Worm (Caenorhabditis elegans) whole organism, early embryonic: ENCODE data around the gene F58F12.12.

Experiments used
- B0310.2 ChIP-seq: sonication (generic microtip); optimal IDR thresholded peaks from 2 replicates; lab custom pipeline; 2016; ENCODE audit warnings: mild to moderate bottlenecking, missing genetic modification characterization, missing compliant biosample characterization
- aly-1 ChIP-seq: sonication (generic microtip); optimal IDR thresholded peaks from 2 replicates; lab custom pipeline; 2016; ENCODE audit warnings: missing genetic modification characterization, missing compliant biosample characterization
- ama-1 ChIP-seq: fragments of 150-350 bp; optimal IDR thresholded peaks from 2 replicates; lab custom pipeline; 2014
- ceh-13 ChIP-seq: fragments of 200-800 bp; sonication (Bioruptor generic); optimal IDR thresholded peaks from 2 replicates; lab custom pipeline; 2018; ENCODE audit warnings: mild to moderate bottlenecking, missing genetic modification characterization, missing compliant biosample characterization
- flt-1 ChIP-seq: fragments of 200-800 bp; sonication (Bioruptor generic); IDR thresholded peaks from 2 replicates; pipeline ENCODE4 v1.3.6; 2022; ENCODE audit warnings: missing genetic modification characterization, missing compliant biosample characterization
- hmg-4 ChIP-seq: fragments of 200-800 bp; sonication (Bioruptor generic); optimal IDR thresholded peaks from 2 replicates; lab custom pipeline; 2018; ENCODE audit warnings: mild to moderate bottlenecking, missing genetic modification characterization, missing compliant biosample characterization
- hnd-1 ChIP-seq: sonication (generic microtip); optimal IDR thresholded peaks from 2 replicates; lab custom pipeline; 2016; ENCODE audit warnings: missing genetic modification characterization, missing compliant biosample characterization
- pes-1 ChIP-seq: fragments of 200-800 bp; sonication (Bioruptor generic); IDR thresholded peaks from 2 replicates; pipeline ENCODE4 v1.3.6; 2022; ENCODE audit warnings: missing genetic modification reagents, missing genetic modification characterization, missing compliant biosample characterization
- scrt-1 ChIP-seq: fragments of 200-800 bp; sonication (Bioruptor generic); IDR thresholded peaks from 2 replicates; pipeline ENCODE4 v1.3.6; 2022; ENCODE audit warnings: missing genetic modification characterization, missing compliant biosample characterization
- sea-1 ChIP-seq: fragments of 200-800 bp; sonication (Bioruptor generic); conservative IDR thresholded peaks from 2 replicates; pipeline ENCODE4 v1.3.6; 2022; ENCODE audit warnings: missing genetic modification characterization, missing compliant biosample characterization
- tbx-11 ChIP-seq: fragments of 200-800 bp; sonication (Bioruptor generic); IDR thresholded peaks from 2 replicates; pipeline ENCODE4 v1.3.6; 2022; ENCODE audit warnings: missing genetic modification characterization, missing compliant biosample characterization
- tra-4 ChIP-seq: sonication (generic microtip); optimal IDR thresholded peaks from 2 replicates; lab custom pipeline; 2017; ENCODE audit warnings: missing genetic modification characterization, missing compliant biosample characterization

DNA sequence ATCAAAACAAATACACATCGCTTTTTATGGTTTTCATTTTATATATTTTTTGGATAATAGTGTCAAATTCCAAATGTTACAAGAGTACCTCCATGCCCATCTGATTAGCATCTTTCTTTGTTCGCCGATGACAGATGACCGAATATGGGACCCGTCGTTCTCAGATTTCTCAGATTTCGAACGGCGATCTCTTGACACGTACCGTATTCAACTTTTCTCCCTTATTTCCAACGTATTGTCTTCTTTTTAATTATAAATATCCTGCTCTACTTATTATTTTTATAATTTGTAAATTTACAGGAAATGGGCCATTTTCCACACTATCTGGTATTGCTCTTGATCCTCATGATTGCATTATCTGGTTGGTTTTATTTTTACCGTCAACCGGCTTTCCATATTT lies 17.4 kb downstream of the F58F12.12 start, which contains the start of gene zig-10:
- TF ChIP-seq scrt-1 (GFP tag; lab: Robert Waterston, UW) = no peak
- TF ChIP-seq ama-1 (lab: Kevin White, UChicago) = no peak
- no peak for TF ChIP-seq hmg-4 (GFP tag; lab: Kevin White, UChicago)
- TF ChIP-seq aly-1 = no peak
- no peak for TF ChIP-seq ceh-13 (GFP tag; lab: Kevin White, UChicago)
- TF ChIP-seq B0310.2 (tag; lab: Kevin White, UChicago) = no peak
- no peak for TF ChIP-seq flt-1 (GFP tag; lab: Robert Waterston, UW)
- no peak for TF ChIP-seq sea-1
- no peak for TF ChIP-seq pes-1
- no peak for TF ChIP-seq tra-4 (tag; lab: Kevin White, UChicago)
- TF ChIP-seq tbx-11 (GFP tag; lab: Robert Waterston, UW) = no peak
- no peak for TF ChIP-seq hnd-1 (tag; lab: Kevin White, UChicago)
